Fruit fly (Drosophila melanogaster): ENCODE results near the gene Jon99Cii.

The Jon99Cii gene

DNA sequence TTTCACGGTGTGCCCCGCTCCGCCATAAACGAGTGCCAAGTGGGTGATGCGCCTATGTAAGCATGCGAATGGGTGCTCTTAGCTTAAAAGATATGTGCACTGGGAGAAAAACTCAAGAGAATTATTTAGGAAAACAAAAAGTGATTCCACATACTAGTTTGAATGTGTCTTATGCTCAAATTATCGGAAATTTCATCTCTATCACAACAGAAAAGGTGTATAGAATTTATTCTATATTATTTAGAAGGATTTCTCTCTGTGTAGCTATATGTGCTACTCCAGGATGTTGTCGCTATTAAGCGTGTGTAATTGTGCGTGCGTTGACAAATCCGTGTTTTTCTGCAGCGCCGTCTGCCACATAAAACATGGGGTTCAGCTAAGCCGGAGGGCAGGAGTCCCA is 34.9 kb upstream of the Jon99Cii start (continued):
- TF ChIP-seq wdn (GFP tag; IDR thresholded peaks at IDR 0.05), result peak; percentile 38; the same call in 1 of the 2 replicates
- no peak for TF ChIP-seq hkb (optimal IDR thresholded peaks at IDR 0.05)
- TF ChIP-seq hkb (GFP tag; IDR thresholded peaks at IDR 0.05), result peak; percentile 55
- TF ChIP-seq lab (GFP tag; optimal IDR thresholded peaks at IDR 0.05), result peak; percentile 30
- TF ChIP-seq ham (GFP tag; IDR thresholded peaks at IDR 0.05), result no peak
- TF ChIP-seq CG7556 (GFP tag; optimal IDR thresholded peaks at IDR 0.05), result peak; percentile 4
- TF ChIP-seq nmo (GFP tag; optimal IDR thresholded peaks at IDR 0.05), result no peak
- no peak for TF ChIP-seq tin (GFP tag; optimal IDR thresholded peaks at IDR 0.05)
- TF ChIP-seq grn (GFP tag; optimal IDR thresholded peaks at IDR 0.05), result no peak
- no peak for TF ChIP-seq CG1603 (tag; optimal IDR thresholded peaks at IDR 0.05)
- no peak; the same call in 1 of the 2 replicates for TF ChIP-seq CG14667 (GFP tag; IDR thresholded peaks at IDR 0.05)
- TF ChIP-seq sim (GFP tag; IDR thresholded peaks at IDR 0.05), result no peak
- no peak for TF ChIP-seq chinmo (GFP tag; IDR thresholded peaks at IDR 0.05; ENCODE audit: partially characterized antibody)
- TF ChIP-seq Deaf1 (tag; optimal IDR thresholded peaks at IDR 0.05), result no peak
- no peak for TF ChIP-seq HLH3B (GFP tag; IDR thresholded peaks at IDR 0.05)
- 0 out of 2 replicates have a peak, but pooled peaks have one; percentile 16 for TF ChIP-seq CG32532 (GFP tag; IDR thresholded peaks at IDR 0.05)
- no peak for TF ChIP-seq ac (GFP tag; optimal IDR thresholded peaks at IDR 0.05)
- no peak for TF ChIP-seq fd3F (GFP tag; optimal IDR thresholded peaks at IDR 0.05)
- TF ChIP-seq CG33557 (GFP tag; optimal IDR thresholded peaks at IDR 0.05), result no peak
- 0 out of 3 replicates have a peak, but pooled peaks have one; percentile 28 for TF ChIP-seq ci (GFP tag; IDR thresholded peaks at IDR 0.05)
- TF ChIP-seq so (GFP tag; IDR thresholded peaks at IDR 0.05), result no peak
- peak; percentile 44; the same call in 1 of the 2 replicates for TF ChIP-seq Rfx (GFP tag; IDR thresholded peaks at IDR 0.05)
- TF ChIP-seq CG17568 (GFP tag; optimal IDR thresholded peaks at IDR 0.05), result no peak
- 0 out of 2 replicates have a peak, but pooled peaks have one; percentile 15 for TF ChIP-seq CG31224 (GFP tag; IDR thresholded peaks at IDR 0.05)
- no peak for TF ChIP-seq CG12659 (GFP tag; optimal IDR thresholded peaks at IDR 0.05)
- no peak for TF ChIP-seq Nf-YC (tag; optimal IDR thresholded peaks at IDR 0.05)
- peak; percentile 23 for TF ChIP-seq Ets65A (GFP tag)
- TF ChIP-seq HLH54F (GFP tag; optimal IDR thresholded peaks at IDR 0.05), result no peak
- TF ChIP-seq CG3281 (GFP tag; optimal IDR thresholded peaks at IDR 0.05), result peak; percentile 3
- TF ChIP-seq CG11504 (tag; optimal IDR thresholded peaks at IDR 0.05), result peak; percentile 11
- TF ChIP-seq dysf (GFP tag; IDR thresholded peaks at IDR 0.05), result peak; percentile 52; the same call in 2 of the 3 replicates
- no peak for TF ChIP-seq CG8388 (GFP tag; optimal IDR thresholded peaks at IDR 0.05)
- TF ChIP-seq CG11456 (GFP tag; IDR thresholded peaks at IDR 0.05), result peak; percentile 29; the same call in 1 of the 3 replicates
- 0 out of 2 replicates have a peak, but pooled peaks have one; percentile 29 for TF ChIP-seq CG11247 (GFP tag; IDR thresholded peaks at IDR 0.05)
- no peak for TF ChIP-seq mam (GFP tag; optimal IDR thresholded peaks at IDR 0.05)

DNA sequence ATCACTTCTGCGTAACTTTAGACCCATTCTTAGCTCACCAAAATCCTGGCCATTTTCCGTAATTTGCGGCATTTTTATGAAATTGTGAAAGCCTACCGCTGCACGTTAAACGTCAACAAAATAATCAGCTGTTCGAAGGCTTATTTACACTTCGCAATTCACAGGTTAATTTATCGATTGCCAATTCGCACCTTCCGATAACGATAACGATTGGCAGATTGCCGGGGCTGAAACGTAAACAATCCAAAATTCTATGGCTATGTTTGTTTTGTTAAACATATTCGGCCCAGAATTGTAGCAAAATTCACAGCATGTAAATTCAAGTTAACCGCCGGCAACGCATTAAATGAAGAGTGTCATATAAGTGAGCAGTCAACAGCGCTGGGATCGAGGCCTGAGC is 11.3 kb upstream of the Jon99Cii start, which contains the start of the genes eIF2Balpha and Vps13B:
Gene eIF2Balpha, minus strand, starts transcription at position 133 of the 400 bp plus-strand sequence.
Gene Vps13B, plus strand, starts transcription at position 223 of the 400 bp plus-strand sequence.
- TF ChIP-seq CG7839 (tag; optimal IDR thresholded peaks at IDR 0.05), result no peak
- TF ChIP-seq ssp (GFP tag; IDR thresholded peaks at IDR 0.05), result 0 out of 2 replicates have a peak, but pooled peaks have one; percentile 7
- no peak for TF ChIP-seq PHDP (tag; optimal IDR thresholded peaks at IDR 0.05)
- peak; percentile 88 for TF ChIP-seq Dref (GFP tag; IDR thresholded peaks at IDR 0.05)
- TF ChIP-seq CG10654 (GFP tag; optimal IDR thresholded peaks at IDR 0.05), result no peak
- TF ChIP-seq CG17568 (GFP tag; optimal IDR thresholded peaks at IDR 0.05), result no peak
- 0 out of 2 replicates have a peak, but pooled peaks have one; percentile 15 for TF ChIP-seq CG2129 (GFP tag; IDR thresholded peaks at IDR 0.05; ENCODE audit: partially characterized antibody)
- no peak for TF ChIP-seq NfI (GFP tag; optimal IDR thresholded peaks at IDR 0.05)
- peak; percentile 61; the same call in 1 of the 3 replicates for TF ChIP-seq CG34422 (GFP tag; IDR thresholded peaks at IDR 0.05)
- peak; percentile 29 for TF ChIP-seq CG2116 (GFP tag; optimal IDR thresholded peaks at IDR 0.05)
- peak; percentile 95 for TF ChIP-seq Bgb (GFP tag; IDR thresholded peaks at IDR 0.05; ENCODE audit: partially characterized antibody)
- peak; percentile 61; the same call in 1 of the 2 replicates for TF ChIP-seq inv (GFP tag; IDR thresholded peaks at IDR 0.05; ENCODE audit: partially characterized antibody)
- TF ChIP-seq cas (GFP tag; IDR thresholded peaks at IDR 0.05), result no peak
- TF ChIP-seq HLH3B (GFP tag; IDR thresholded peaks at IDR 0.05), result peak; percentile 45; the same call in 1 of the 2 replicates
- peak; percentile 18 for TF ChIP-seq gfzf (GFP tag; optimal IDR thresholded peaks at IDR 0.05)
- TF ChIP-seq MBD-R2 (GFP tag; IDR thresholded peaks at IDR 0.05), result peak; percentile 98
- peak; percentile 94 for TF ChIP-seq bbx (GFP tag; IDR thresholded peaks at IDR 0.05; ENCODE audit: partially characterized antibody)
- TF ChIP-seq unc-4 (GFP tag; IDR thresholded peaks at IDR 0.05; ENCODE audit: partially characterized antibody), result peak; percentile 66
- TF ChIP-seq CG5245 (GFP tag; optimal IDR thresholded peaks at IDR 0.05), result no peak
